Worm (Caenorhabditis elegans) whole organism, L2 larva: Measurements from ENCODE around the gene F46B6.5.
A peak's percentile ranks its signal among the peaks of the same experiment; 100 is the strongest.

Experiments used
- F13H6.1 ChIP-seq: sonication (generic microtip); optimal IDR thresholded peaks from 2 replicates; lab custom pipeline; 2016; ENCODE audit warnings: missing genetic modification characterization, missing compliant biosample characterization
- R02D3.7 ChIP-seq: fragments of 150-350 bp; optimal IDR thresholded peaks from 2 replicates; lab custom pipeline; 2014; ENCODE audit warnings: missing biosample characterization, missing genetic modification characterization
- Y55F3AM.14 ChIP-seq: fragments of 200-800 bp; sonication (Bioruptor generic); optimal IDR thresholded peaks from 2 replicates; lab custom pipeline; 2018; ENCODE audit warnings: mild to moderate bottlenecking, missing genetic modification characterization, missing compliant biosample characterization
- ZK546.5 ChIP-seq: sonication (generic microtip); optimal IDR thresholded peaks from 2 replicates; lab custom pipeline; 2017; ENCODE audit warnings: missing biosample characterization, missing genetic modification characterization
- alr-1 ChIP-seq: fragments of 150-350 bp; optimal IDR thresholded peaks from 2 replicates; lab custom pipeline; 2014; ENCODE audit warnings: missing biosample characterization, missing genetic modification characterization
- blmp-1 ChIP-seq: sonication (generic microtip); optimal IDR thresholded peaks from 2 replicates; lab custom pipeline; 2017; ENCODE audit warnings: missing genetic modification characterization, mild to moderate bottlenecking, missing compliant biosample characterization, antibody characterized with exemption, moderate library complexity; ENCODE audit not compliant: insufficient read depth
- ceh-82 ChIP-seq: fragments of 150-350 bp; optimal IDR thresholded peaks from 2 replicates; lab custom pipeline; 2014; ENCODE audit warnings: missing biosample characterization, missing genetic modification characterization
- crh-2 ChIP-seq: sonication (generic microtip); optimal IDR thresholded peaks from 2 replicates; lab custom pipeline; 2017; ENCODE audit warnings: missing biosample characterization, missing genetic modification characterization
- elt-1 ChIP-seq: fragments of 150-350 bp; optimal IDR thresholded peaks from 2 replicates; lab custom pipeline; 2014; ENCODE audit warnings: missing biosample characterization, missing genetic modification characterization
- fos-1 ChIP-seq: fragments of 150-350 bp; optimal IDR thresholded peaks from 2 replicates; lab custom pipeline; 2014; ENCODE audit warnings: missing biosample characterization, missing genetic modification characterization
- gmeb-1 ChIP-seq: fragments of 150-350 bp; optimal IDR thresholded peaks from 2 replicates; lab custom pipeline; 2014; ENCODE audit warnings: missing biosample characterization, missing genetic modification characterization
- lin-11 ChIP-seq: fragments of 150-350 bp; sonication (generic microtip); optimal IDR thresholded peaks from 2 replicates; lab custom pipeline; 2014; ENCODE audit warnings: missing biosample characterization, missing genetic modification characterization, inconsistent platforms, mixed read lengths
- lin-13 ChIP-seq: fragments of 150-350 bp; optimal IDR thresholded peaks from 2 replicates; lab custom pipeline; 2014; ENCODE audit warnings: missing biosample characterization, missing genetic modification reagents, missing genetic modification characterization
- lsy-2 ChIP-seq, 2 experiments: fragments of 150-350 bp in 1 of 2; sonication (generic microtip) in 1 of 2; optimal IDR thresholded peaks; 2 replicates each; lab custom pipeline; 2014 to 2017; ENCODE audit warnings: missing biosample characterization in 2 of 2, missing genetic modification characterization in 2 of 2
- mab-5 ChIP-seq: fragments of 150-350 bp; optimal IDR thresholded peaks from 2 replicates; lab custom pipeline; 2014; ENCODE audit warnings: missing biosample characterization, missing genetic modification characterization
- mbf-1 ChIP-seq: sonication (generic microtip); optimal IDR thresholded peaks from 2 replicates; lab custom pipeline; 2017; ENCODE audit warnings: missing biosample characterization, missing genetic modification characterization
- mdl-1 ChIP-seq, 2 experiments: fragments of 150-350 bp in 1 of 2; sonication (generic microtip) in 1 of 2; optimal IDR thresholded peaks; 2 replicates each; lab custom pipeline; 2017; ENCODE audit warnings: missing biosample characterization in 2 of 2, missing genetic modification characterization in 2 of 2
- nhr-11 ChIP-seq: fragments of 150-350 bp; optimal IDR thresholded peaks from 2 replicates; lab custom pipeline; 2014; ENCODE audit warnings: missing biosample characterization, missing genetic modification characterization
- nhr-129 ChIP-seq: fragments of 150-350 bp; optimal IDR thresholded peaks from 2 replicates; lab custom pipeline; 2014; ENCODE audit warnings: missing biosample characterization, missing genetic modification characterization
- nhr-21 ChIP-seq: fragments of 150-350 bp; optimal IDR thresholded peaks from 2 replicates; lab custom pipeline; 2014; ENCODE audit warnings: missing biosample characterization, missing genetic modification characterization
- nhr-23 ChIP-seq: fragments of 150-350 bp; optimal IDR thresholded peaks from 2 replicates; lab custom pipeline; 2014; ENCODE audit warnings: missing biosample characterization, missing genetic modification reagents, missing genetic modification characterization
- nhr-25 ChIP-seq: fragments of 150-350 bp; sonication (generic microtip); optimal IDR thresholded peaks from 3 replicates; lab custom pipeline; 2014; ENCODE audit warnings: missing biosample characterization, missing genetic modification characterization
- nhr-6 ChIP-seq: fragments of 150-350 bp; optimal IDR thresholded peaks from 2 replicates; lab custom pipeline; 2014; ENCODE audit warnings: missing biosample characterization, missing genetic modification characterization
- nhr-77 ChIP-seq: fragments of 150-350 bp; optimal IDR thresholded peaks from 2 replicates; lab custom pipeline; 2014; ENCODE audit warnings: missing biosample characterization, missing genetic modification characterization
- peb-1 ChIP-seq: fragments of 150-350 bp; optimal IDR thresholded peaks from 2 replicates; lab custom pipeline; 2014; ENCODE audit warnings: missing biosample characterization, missing genetic modification characterization
- skn-1 ChIP-seq: sonication (generic microtip); optimal IDR thresholded peaks from 2 replicates; lab custom pipeline; 2017; ENCODE audit warnings: missing biosample characterization, missing genetic modification characterization
- sma-3 ChIP-seq: sonication (generic microtip); optimal IDR thresholded peaks from 2 replicates; lab custom pipeline; 2016; ENCODE audit warnings: missing genetic modification reagents, missing genetic modification characterization, missing compliant biosample characterization
- sma-9 ChIP-seq, 2 experiments: fragments of 150-350 bp in 1 of 2; sonication (generic microtip) in 1 of 2; optimal IDR thresholded peaks; 2 replicates each; lab custom pipeline; 2014 to 2016; ENCODE audit warnings: missing genetic modification characterization in 2 of 2, mild to moderate bottlenecking in 1 of 2, missing biosample characterization in 1 of 2, missing compliant biosample characterization in 1 of 2, missing genetic modification reagents in 1 of 2, moderate library complexity in 1 of 2
- snpc-4 ChIP-seq: fragments of 150-350 bp; optimal IDR thresholded peaks from 2 replicates; lab custom pipeline; 2014; ENCODE audit warnings: missing biosample characterization, missing genetic modification characterization
- unc-55 ChIP-seq: fragments of 150-350 bp; sonication (generic microtip); optimal IDR thresholded peaks from 3 replicates; lab custom pipeline; 2014; ENCODE audit warnings: missing biosample characterization, missing genetic modification reagents, missing genetic modification characterization
- ztf-11 ChIP-seq: sonication (generic microtip); optimal IDR thresholded peaks from 2 replicates; lab custom pipeline; 2017; ENCODE audit warnings: missing biosample characterization, missing genetic modification characterization

The F46B6.5 gene

ce11 chrV:9798212-9798611 is 15.3 kb upstream of the F46B6.5 start:
- TF ChIP-seq mdl-1 (tag; optimal IDR thresholded peaks at IDR 0.05; lab: Kevin White, UChicago) (no peak), mbf-1 (tag; lab: Kevin White, UChicago) (no peak), nhr-25 (tag; lab: Kevin White, UChicago) (no peak), mab-5 (no peak), F13H6.1 (no peak), skn-1 (tag; lab: Kevin White, UChicago) (no peak), nhr-77 (tag; lab: Kevin White, UChicago) (no peak), elt-1 (tag; lab: Kevin White, UChicago) (no peak), Y55F3AM.14 (GFP tag; lab: Kevin White, UChicago) (no peak), nhr-23 (tag; lab: Kevin White, UChicago) (no peak), sma-9 (GFP tag; optimal IDR thresholded peaks at IDR 0.05; lab: Kevin White, UChicago) (no peak), sma-9 (tag; optimal IDR thresholded peaks at IDR 0.05; lab: Kevin White, UChicago) (no peak), snpc-4 (no peak)
- TF ChIP-seq, all 48 proteins: peak for 0

ce11 chrV:9796562-9796961 is 13.7 kb upstream of the F46B6.5 start, which contains the start of gene F46B6.9:
Gene F46B6.9 (plus strand): TSS chrV:9796862.
- TF ChIP-seq ztf-11 (tag; lab: Kevin White, UChicago) (no peak), R02D3.7 (tag; lab: Kevin White, UChicago) (no peak), sma-3 (GFP tag; lab: Kevin White, UChicago) (no peak), mbf-1 (tag; lab: Kevin White, UChicago) (no peak), gmeb-1 (tag; lab: Kevin White, UChicago) (no peak), blmp-1 (tag; lab: Kevin White, UChicago) (no peak), ZK546.5 (tag; lab: Kevin White, UChicago) (no peak), nhr-21 (tag; lab: Kevin White, UChicago) (no peak), Y55F3AM.14 (GFP tag; lab: Kevin White, UChicago) (no peak), nhr-11 (no peak), mdl-1 (tag; optimal IDR thresholded peaks at IDR 0.05; lab: Kevin White, UChicago) (no peak), nhr-129 (tag; lab: Kevin White, UChicago) (no peak), unc-55 (GFP tag; lab: Kevin White, UChicago) (no peak), F13H6.1 (no peak), alr-1 (tag; lab: Kevin White, UChicago) (no peak), skn-1 (tag; lab: Kevin White, UChicago) (no peak), peb-1 (tag; lab: Kevin White, UChicago) (no peak)

DNA sequence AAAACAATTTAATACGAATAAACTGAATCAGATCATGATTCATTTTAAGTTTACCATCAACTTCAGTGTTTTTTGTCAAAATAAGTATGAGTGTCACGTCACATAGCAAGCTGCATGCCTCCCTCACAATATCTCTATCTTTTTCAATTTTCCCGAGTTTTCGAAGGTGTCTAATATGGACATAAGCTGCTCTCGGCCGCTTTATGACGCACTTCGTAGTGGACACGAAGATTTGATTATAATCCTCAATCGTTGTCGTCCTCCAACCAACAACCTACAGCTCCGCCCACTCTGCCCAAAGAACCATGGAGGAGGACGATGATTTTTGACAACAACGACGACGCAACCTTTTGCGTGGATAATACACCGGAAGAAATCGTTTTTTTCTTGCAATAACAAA is 13.1 kb upstream of the F46B6.5 start:
- TF ChIP-seq elt-1 (tag; lab: Kevin White, UChicago) (no peak), lin-11 (peak; percentile 20)

ce11 chrV:9794997-9795396 is 12.1 kb upstream of the F46B6.5 start:
- TF ChIP-seq nhr-6 (tag; lab: Kevin White, UChicago) (no peak), lin-13 (GFP tag; lab: Kevin White, UChicago) (no peak), sma-9 (GFP tag; optimal IDR thresholded peaks at IDR 0.05; lab: Kevin White, UChicago) (peak; percentile 9), sma-9 (tag; optimal IDR thresholded peaks at IDR 0.05; lab: Kevin White, UChicago) (no peak), ceh-82 (tag; lab: Kevin White, UChicago) (no peak), lsy-2 (tag; optimal IDR thresholded peaks at IDR 0.05; lab: Kevin White, UChicago) (no peak)

DNA sequence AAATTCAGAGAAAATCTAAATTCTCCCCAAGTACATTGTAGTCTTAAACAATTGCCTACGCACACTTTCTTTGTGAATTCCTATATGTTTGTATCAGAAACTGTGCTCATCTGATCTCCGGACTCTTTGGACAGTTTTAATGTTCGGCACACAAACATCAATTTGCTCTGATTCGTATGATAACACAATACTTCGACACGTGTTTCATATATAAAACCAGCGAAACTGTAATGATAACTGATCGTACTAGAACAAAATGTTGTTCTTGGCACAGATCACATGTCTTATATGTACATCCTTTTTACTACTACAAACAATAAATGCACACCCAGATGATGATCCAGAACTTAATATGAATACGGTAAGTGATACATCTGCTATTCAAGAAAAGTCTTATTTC is 8.5 kb upstream of the F46B6.5 start, which contains the start of gene lipl-2:
lipl-2 (plus strand) TSS at position 236 of the 400 bp plus-strand sequence.
- TF ChIP-seq fos-1 (tag; lab: Kevin White, UChicago) (peak; percentile 26), sma-9 (GFP tag; optimal IDR thresholded peaks at IDR 0.05; lab: Kevin White, UChicago) (peak; percentile 31), sma-9 (tag; optimal IDR thresholded peaks at IDR 0.05; lab: Kevin White, UChicago) (no peak), sma-3 (GFP tag; lab: Kevin White, UChicago) (no peak), crh-2 (tag; lab: Kevin White, UChicago) (peak; percentile 25)
